Worm (Caenorhabditis elegans) whole organism, L2 larva: ENCODE measurements around the gene F15E6.9.

Experiments
- elt-3 ChIP-seq: sonication (generic microtip); optimal IDR thresholded peaks from 2 replicates; lab custom pipeline; 2017; ENCODE audit warnings: missing biosample characterization, missing genetic modification characterization
- nhr-12 ChIP-seq: fragments of 150-350 bp; optimal IDR thresholded peaks from 2 replicates; lab custom pipeline; 2014; ENCODE audit warnings: missing biosample characterization, missing genetic modification characterization
- nhr-237 ChIP-seq: fragments of 150-350 bp; optimal IDR thresholded peaks from 2 replicates; lab custom pipeline; 2014; ENCODE audit warnings: missing biosample characterization, missing genetic modification characterization
- peb-1 ChIP-seq: fragments of 150-350 bp; optimal IDR thresholded peaks from 2 replicates; lab custom pipeline; 2014; ENCODE audit warnings: missing biosample characterization, missing genetic modification characterization
- snpc-4 ChIP-seq: fragments of 150-350 bp; optimal IDR thresholded peaks from 2 replicates; lab custom pipeline; 2014; ENCODE audit warnings: missing biosample characterization, missing genetic modification characterization
- ztf-4 ChIP-seq: fragments of 150-350 bp; optimal IDR thresholded peaks from 2 replicates; lab custom pipeline; 2014; ENCODE audit warnings: missing biosample characterization, missing genetic modification characterization

DNA sequence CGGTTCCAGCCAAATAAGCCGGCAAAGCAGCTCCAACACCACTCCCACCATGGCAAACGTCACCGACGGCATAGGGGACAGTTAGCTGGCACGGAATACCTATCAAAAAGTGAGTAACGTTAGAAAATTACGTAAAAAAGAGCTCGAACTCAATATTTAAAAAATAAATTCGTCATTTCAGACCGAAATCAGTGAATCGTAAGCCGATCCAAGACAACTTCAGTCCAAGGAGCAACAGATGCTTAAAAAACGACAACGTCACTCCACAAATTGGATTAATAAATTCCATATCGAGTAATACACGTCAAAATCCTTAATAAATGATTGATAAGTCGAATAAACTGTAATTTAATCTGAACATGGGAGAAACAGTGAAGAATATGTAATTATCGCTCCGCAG, 7.4 kb upstream of the F15E6.9 start:
- no peak for TF ChIP-seq elt-3
- TF ChIP-seq nhr-237 (tag; lab: Kevin White, UChicago): no peak
- TF ChIP-seq snpc-4 (tag; lab: Kevin White, UChicago): no peak
- no peak for TF ChIP-seq peb-1 (tag; lab: Kevin White, UChicago)
- TF ChIP-seq ztf-4 (tag; lab: Kevin White, UChicago): no peak
- TF ChIP-seq nhr-12 (tag; lab: Kevin White, UChicago): no peak
